Worm (Caenorhabditis elegans) whole organism, young adult: Measurements from ENCODE around the gene brap-2.

Experiments used
- B0035.1 ChIP-seq: sonication (generic microtip); optimal IDR thresholded peaks from 2 replicates; lab custom pipeline; 2016; ENCODE audit warnings: missing genetic modification characterization, mild to moderate bottlenecking, missing compliant biosample characterization, missing genotype, missing genetic modification reagents
- K11D2.4 ChIP-seq: fragments of 200-800 bp; sonication (Bioruptor generic); IDR thresholded peaks from 2 replicates; pipeline ENCODE4 v1.3.6; 2022; ENCODE audit warnings: missing genetic modification reagents, missing genetic modification characterization, missing compliant biosample characterization
- Y56A3A.18 ChIP-seq: fragments of 200-800 bp; sonication (Bioruptor generic); IDR thresholded peaks from 2 replicates; pipeline ENCODE4 v1.3.6; 2022; ENCODE audit warnings: missing genetic modification reagents, missing genetic modification characterization, missing compliant biosample characterization
- Y67H2A.10 ChIP-seq: fragments of 200-800 bp; sonication (Bioruptor generic); conservative IDR thresholded peaks from 2 replicates; pipeline ENCODE4 v1.3.6; 2022; ENCODE audit warnings: missing genetic modification reagents, missing genetic modification characterization, missing compliant biosample characterization
- aptf-3 ChIP-seq: fragments of 200-800 bp; sonication (Bioruptor generic); IDR thresholded peaks from 2 replicates; pipeline ENCODE4 v1.3.6; 2022; ENCODE audit warnings: missing genetic modification characterization, missing compliant biosample characterization
- ceh-91 ChIP-seq: fragments of 200-800 bp; sonication (Bioruptor generic); IDR thresholded peaks from 2 replicates; pipeline ENCODE4 v1.3.6; 2022; ENCODE audit warnings: missing genetic modification reagents, missing genetic modification characterization, missing compliant biosample characterization
- efl-1 ChIP-seq: fragments of 150-350 bp; optimal IDR thresholded peaks from 2 replicates; lab custom pipeline; 2014; ENCODE audit warnings: missing biosample characterization, missing genetic modification reagents, missing genetic modification characterization
- madf-3 ChIP-seq: fragments of 200-800 bp; sonication (Bioruptor generic); IDR thresholded peaks from 2 replicates; pipeline ENCODE4 v1.3.6; 2022; ENCODE audit warnings: missing genetic modification reagents, missing genetic modification characterization, missing compliant biosample characterization
- nfya-1 ChIP-seq: sonication (generic microtip); optimal IDR thresholded peaks from 2 replicates; lab custom pipeline; 2017; ENCODE audit warnings: antibody characterized with exemption, missing compliant biosample characterization, missing genetic modification characterization, borderline replicate concordance; ENCODE audit not compliant: insufficient read depth
- pha-4 ChIP-seq: fragments of 150-350 bp; sonication (generic microtip); optimal IDR thresholded peaks from 2 replicates; lab custom pipeline; 2014; ENCODE audit warnings: missing biosample characterization, missing genetic modification reagents, missing genetic modification characterization
- snpc-4 ChIP-seq, 5 experiments: fragments of 150-350 bp in 1 of 5; sonication (generic microtip) in 4 of 5; optimal IDR thresholded peaks; 2 replicates each; lab custom pipeline; 2014 to 2018; ENCODE audit warnings: missing genetic modification characterization in 5 of 5, missing biosample characterization in 3 of 5, antibody characterized with exemption in 2 of 5, mild to moderate bottlenecking in 2 of 5, missing compliant biosample characterization in 2 of 5, missing genotype in 2 of 5, moderate library complexity in 2 of 5, missing genetic modification reagents in 1 of 5
- unc-130 ChIP-seq: sonication (generic microtip); optimal IDR thresholded peaks from 2 replicates; lab custom pipeline; 2016; ENCODE audit warnings: missing genetic modification reagents, missing genetic modification characterization, missing compliant biosample characterization
- ztf-22 ChIP-seq: fragments of 200-800 bp; sonication (Bioruptor generic); optimal IDR thresholded peaks from 2 replicates; lab custom pipeline; 2018; ENCODE audit warnings: mild to moderate bottlenecking, missing genetic modification characterization, moderate library complexity, missing compliant biosample characterization
- ztf-25 ChIP-seq: fragments of 200-800 bp; sonication (Bioruptor generic); IDR thresholded peaks from 2 replicates; pipeline ENCODE4 v1.3.6; 2022; ENCODE audit warnings: missing genetic modification reagents, missing genetic modification characterization, missing compliant biosample characterization

ce11 chrII:5370641-5371040 lies 22.3 kb downstream of the brap-2 start, which contains the start of gene F09E5.12:
- no peak for TF ChIP-seq efl-1 (GFP tag; lab: Kevin White, UChicago)
- TF ChIP-seq snpc-4 (GFP tag; optimal IDR thresholded peaks at IDR 0.05; lab: Kevin White, UChicago), result no peak
- no peak for TF ChIP-seq snpc-4 (tag; optimal IDR thresholded peaks at IDR 0.05; lab: Kevin White, UChicago)
- no peak for TF ChIP-seq K11D2.4 (GFP tag; lab: Robert Waterston, UW)
- TF ChIP-seq ztf-25 (GFP tag; lab: Robert Waterston, UW), result no peak
- TF ChIP-seq pha-4 (tag; lab: Kevin White, UChicago), result no peak
- no peak for TF ChIP-seq aptf-3
- no peak for TF ChIP-seq unc-130 (GFP tag; lab: Kevin White, UChicago)
- no peak for TF ChIP-seq Y56A3A.18 (GFP tag; lab: Robert Waterston, UW)
- TF ChIP-seq madf-3, result no peak
- no peak for TF ChIP-seq ceh-91 (GFP tag; lab: Robert Waterston, UW)
- TF ChIP-seq B0035.1 (tag; lab: Kevin White, UChicago), result no peak
- no peak for TF ChIP-seq Y67H2A.10 (GFP tag; lab: Robert Waterston, UW)
- TF ChIP-seq ztf-22, result no peak
- TF ChIP-seq nfya-1 (tag; lab: Kevin White, UChicago), result no peak
